Fruit fly (Drosophila melanogaster): ENCODE measurements around the gene Clic.
A peak's percentile ranks its signal among the peaks of the same experiment; 100 is the strongest.

Gene Clic

dm6 chrX:13783958-13784907 is 37.9 kb downstream of the Clic start (continued):
- TF ChIP-seq Hr51 (GFP tag; optimal IDR thresholded peaks at IDR 0.05) (peak in 1 of 2 experiments; percentile 63), CG31224 (GFP tag; IDR thresholded peaks at IDR 0.05) (no peak), CG10267 (tag; optimal IDR thresholded peaks at IDR 0.05) (peak; percentile 27), CG10274 (GFP tag; optimal IDR thresholded peaks at IDR 0.05) (no peak), da (GFP tag; optimal IDR thresholded peaks at IDR 0.05) (no peak), Dref (GFP tag; IDR thresholded peaks at IDR 0.05) (no peak), Stat92E (GFP tag; optimal IDR thresholded peaks at IDR 0.05) (no peak), Kr (GFP tag; optimal IDR thresholded peaks at IDR 0.05) (no peak), CG10654 (GFP tag; optimal IDR thresholded peaks at IDR 0.05) (peak; percentile 24), nom (GFP tag; optimal IDR thresholded peaks at IDR 0.05) (peak; percentile 16), ro (GFP tag; IDR thresholded peaks at IDR 0.05) (no peak), Doc3 (GFP tag; IDR thresholded peaks at IDR 0.05; ENCODE audit: partially characterized antibody) (no peak), cad (GFP tag; optimal IDR thresholded peaks at IDR 0.05) (no peak), CG1792 (GFP tag; optimal IDR thresholded peaks at IDR 0.05) (no peak), trh (GFP tag; optimal IDR thresholded peaks at IDR 0.05) (peak; percentile 5), Taf1 (GFP tag; IDR thresholded peaks at IDR 0.05) (no peak), MBD-R2 (GFP tag; IDR thresholded peaks at IDR 0.05) (no peak), Hr78 (GFP tag; optimal IDR thresholded peaks at IDR 0.05) (peak in 1 of 2 experiments; percentile 68), dmrt99B (tag; optimal IDR thresholded peaks at IDR 0.05) (peak; percentile 81), Doc2 (GFP tag; IDR thresholded peaks at IDR 0.05) (no peak), CG1647 (GFP tag; optimal IDR thresholded peaks at IDR 0.05) (no peak), CG17186 (GFP tag; optimal IDR thresholded peaks at IDR 0.05) (no peak), Eip74EF (GFP tag; optimal IDR thresholded peaks at IDR 0.05) (peak in 1 of 2 experiments; percentile 15), org-1 (GFP tag; optimal IDR thresholded peaks at IDR 0.05) (peak; percentile 42), bab2 (GFP tag; optimal IDR thresholded peaks at IDR 0.05) (no peak), az2 (GFP tag; optimal IDR thresholded peaks at IDR 0.05) (peak; percentile 48), pita (GFP tag; optimal IDR thresholded peaks at IDR 0.05) (no peak), hb (GFP tag; IDR thresholded peaks at IDR 0.05; ENCODE audit: partially characterized antibody) (no peak), D19B (GFP tag; optimal IDR thresholded peaks at IDR 0.05) (no peak), CG1529 (GFP tag; optimal IDR thresholded peaks at IDR 0.05) (peak; percentile 35), ham (GFP tag; IDR thresholded peaks at IDR 0.05) (no peak), Lim3 (GFP tag; IDR thresholded peaks at IDR 0.05) (no peak), Bdp1 (GFP tag; optimal IDR thresholded peaks at IDR 0.05) (no peak), CG6813 (GFP tag; optimal IDR thresholded peaks at IDR 0.05) (no peak), CG4617 (GFP tag; optimal IDR thresholded peaks at IDR 0.05; ENCODE audit: borderline replicate concordance) (no peak), ERR (GFP tag; optimal IDR thresholded peaks at IDR 0.05) (no peak), D19A (tag; optimal IDR thresholded peaks at IDR 0.05) (peak; percentile 36), CG12219 (GFP tag; optimal IDR thresholded peaks at IDR 0.05) (peak; percentile 9), CG8478 (optimal IDR thresholded peaks at IDR 0.05) (no peak), ab (GFP tag; optimal IDR thresholded peaks at IDR 0.05) (no peak), pho (GFP tag; optimal IDR thresholded peaks at IDR 0.05) (peak; percentile 6), yki (optimal IDR thresholded peaks at IDR 0.05) (no peak), CG2712 (tag; optimal IDR thresholded peaks at IDR 0.05) (peak; percentile 65), Hr39 (optimal IDR thresholded peaks at IDR 0.05) (no peak), fu2 (GFP tag; optimal IDR thresholded peaks at IDR 0.05) (no peak), grn (GFP tag; optimal IDR thresholded peaks at IDR 0.05) (no peak), Usf (GFP tag; optimal IDR thresholded peaks at IDR 0.05) (no peak), btn (GFP tag; optimal IDR thresholded peaks at IDR 0.05) (no peak), Oli (tag; optimal IDR thresholded peaks at IDR 0.05) (peak; percentile 76), danr (GFP tag; IDR thresholded peaks at IDR 0.05) (0 out of 2 replicates have a peak, but pooled peaks have one; percentile 19)
